Worm (Caenorhabditis elegans) whole organism, L2 larva: Measurements from ENCODE around the gene ser-4.
A peak's percentile ranks its signal among the peaks of the same experiment; 100 is the strongest.

Experiments
- C34F6.9 ChIP-seq: fragments of 150-350 bp; optimal IDR thresholded peaks from 2 replicates; lab custom pipeline; 2014; ENCODE audit warnings: missing biosample characterization, missing genetic modification characterization
- alr-1 ChIP-seq: fragments of 150-350 bp; optimal IDR thresholded peaks from 2 replicates; lab custom pipeline; 2014; ENCODE audit warnings: missing biosample characterization, missing genetic modification characterization
- ama-1 ChIP-seq: fragments of 150-350 bp; optimal IDR thresholded peaks from 2 replicates; lab custom pipeline; 2018; ENCODE audit warnings: inconsistent platforms
- ceh-16 ChIP-seq: fragments of 150-350 bp; optimal IDR thresholded peaks from 2 replicates; lab custom pipeline; 2014; ENCODE audit warnings: missing biosample characterization, missing genetic modification characterization
- crh-2 ChIP-seq: sonication (generic microtip); optimal IDR thresholded peaks from 2 replicates; lab custom pipeline; 2017; ENCODE audit warnings: missing biosample characterization, missing genetic modification characterization
- elt-1 ChIP-seq: fragments of 150-350 bp; optimal IDR thresholded peaks from 2 replicates; lab custom pipeline; 2014; ENCODE audit warnings: missing biosample characterization, missing genetic modification characterization
- elt-3 ChIP-seq: sonication (generic microtip); optimal IDR thresholded peaks from 2 replicates; lab custom pipeline; 2017; ENCODE audit warnings: missing biosample characterization, missing genetic modification characterization
- fos-1 ChIP-seq: fragments of 150-350 bp; optimal IDR thresholded peaks from 2 replicates; lab custom pipeline; 2014; ENCODE audit warnings: missing biosample characterization, missing genetic modification characterization
- lin-11 ChIP-seq: fragments of 150-350 bp; sonication (generic microtip); optimal IDR thresholded peaks from 2 replicates; lab custom pipeline; 2014; ENCODE audit warnings: missing biosample characterization, missing genetic modification characterization, inconsistent platforms, mixed read lengths
- lin-13 ChIP-seq: fragments of 150-350 bp; optimal IDR thresholded peaks from 2 replicates; lab custom pipeline; 2014; ENCODE audit warnings: missing biosample characterization, missing genetic modification reagents, missing genetic modification characterization
- lsy-2 ChIP-seq, 2 experiments: fragments of 150-350 bp in 1 of 2; sonication (generic microtip) in 1 of 2; optimal IDR thresholded peaks; 2 replicates each; lab custom pipeline; 2014 to 2017; ENCODE audit warnings: missing biosample characterization in 2 of 2, missing genetic modification characterization in 2 of 2
- mab-5 ChIP-seq: fragments of 150-350 bp; optimal IDR thresholded peaks from 2 replicates; lab custom pipeline; 2014; ENCODE audit warnings: missing biosample characterization, missing genetic modification characterization
- mbf-1 ChIP-seq: sonication (generic microtip); optimal IDR thresholded peaks from 2 replicates; lab custom pipeline; 2017; ENCODE audit warnings: missing biosample characterization, missing genetic modification characterization
- nhr-11 ChIP-seq: fragments of 150-350 bp; optimal IDR thresholded peaks from 2 replicates; lab custom pipeline; 2014; ENCODE audit warnings: missing biosample characterization, missing genetic modification characterization
- nhr-12 ChIP-seq: fragments of 150-350 bp; optimal IDR thresholded peaks from 2 replicates; lab custom pipeline; 2014; ENCODE audit warnings: missing biosample characterization, missing genetic modification characterization
- nhr-129 ChIP-seq: fragments of 150-350 bp; optimal IDR thresholded peaks from 2 replicates; lab custom pipeline; 2014; ENCODE audit warnings: missing biosample characterization, missing genetic modification characterization
- nhr-23 ChIP-seq: fragments of 150-350 bp; optimal IDR thresholded peaks from 2 replicates; lab custom pipeline; 2014; ENCODE audit warnings: missing biosample characterization, missing genetic modification reagents, missing genetic modification characterization
- nhr-237 ChIP-seq: fragments of 150-350 bp; optimal IDR thresholded peaks from 2 replicates; lab custom pipeline; 2014; ENCODE audit warnings: missing biosample characterization, missing genetic modification characterization
- nhr-25 ChIP-seq: fragments of 150-350 bp; sonication (generic microtip); optimal IDR thresholded peaks from 3 replicates; lab custom pipeline; 2014; ENCODE audit warnings: missing biosample characterization, missing genetic modification characterization
- nhr-6 ChIP-seq: fragments of 150-350 bp; optimal IDR thresholded peaks from 2 replicates; lab custom pipeline; 2014; ENCODE audit warnings: missing biosample characterization, missing genetic modification characterization
- nhr-77 ChIP-seq: fragments of 150-350 bp; optimal IDR thresholded peaks from 2 replicates; lab custom pipeline; 2014; ENCODE audit warnings: missing biosample characterization, missing genetic modification characterization
- peb-1 ChIP-seq: fragments of 150-350 bp; optimal IDR thresholded peaks from 2 replicates; lab custom pipeline; 2014; ENCODE audit warnings: missing biosample characterization, missing genetic modification characterization
- sem-4 ChIP-seq: fragments of 150-350 bp; optimal IDR thresholded peaks from 2 replicates; lab custom pipeline; 2014; ENCODE audit warnings: missing biosample characterization, missing genetic modification reagents, missing genetic modification characterization
- sma-3 ChIP-seq: sonication (generic microtip); optimal IDR thresholded peaks from 2 replicates; lab custom pipeline; 2016; ENCODE audit warnings: missing genetic modification reagents, missing genetic modification characterization, missing compliant biosample characterization
- sma-9 ChIP-seq, 2 experiments: fragments of 150-350 bp in 1 of 2; sonication (generic microtip) in 1 of 2; optimal IDR thresholded peaks; 2 replicates each; lab custom pipeline; 2014 to 2016; ENCODE audit warnings: missing genetic modification characterization in 2 of 2, mild to moderate bottlenecking in 1 of 2, missing biosample characterization in 1 of 2, missing compliant biosample characterization in 1 of 2, missing genetic modification reagents in 1 of 2, moderate library complexity in 1 of 2
- snpc-4 ChIP-seq: fragments of 150-350 bp; optimal IDR thresholded peaks from 2 replicates; lab custom pipeline; 2014; ENCODE audit warnings: missing biosample characterization, missing genetic modification characterization
- unc-39 ChIP-seq: fragments of 150-350 bp; optimal IDR thresholded peaks from 2 replicates; lab custom pipeline; 2014; ENCODE audit warnings: missing biosample characterization, missing genetic modification characterization
- unc-55 ChIP-seq: fragments of 150-350 bp; sonication (generic microtip); optimal IDR thresholded peaks from 3 replicates; lab custom pipeline; 2014; ENCODE audit warnings: missing biosample characterization, missing genetic modification reagents, missing genetic modification characterization
- zag-1 ChIP-seq: fragments of 150-350 bp; optimal IDR thresholded peaks from 2 replicates; lab custom pipeline; 2014; ENCODE audit warnings: missing biosample characterization, missing genetic modification characterization
- ztf-11 ChIP-seq: sonication (generic microtip); optimal IDR thresholded peaks from 2 replicates; lab custom pipeline; 2017; ENCODE audit warnings: missing biosample characterization, missing genetic modification characterization

The ser-4 gene

ce11 chrIII:1754842-1755241 is 21.9 kb upstream of the ser-4 start, which contains the start of gene Y46E12A.3:
Gene Y46E12A.3, minus strand, starts transcription at chrIII:1754942.
- TF ChIP-seq nhr-6 (tag; lab: Kevin White, UChicago) = no peak
- no peak for TF ChIP-seq mab-5 (tag; lab: Kevin White, UChicago)
- no peak for TF ChIP-seq snpc-4 (tag; lab: Kevin White, UChicago)
- no peak for TF ChIP-seq nhr-77
- TF ChIP-seq nhr-129 (tag; lab: Kevin White, UChicago) = no peak
- TF ChIP-seq ama-1 (lab: Kevin White, UChicago) = no peak
- TF ChIP-seq alr-1 (tag; lab: Kevin White, UChicago) = no peak
- no peak for TF ChIP-seq ztf-11 (tag; lab: Kevin White, UChicago)
- no peak for TF ChIP-seq nhr-11 (tag; lab: Kevin White, UChicago)
- no peak for TF ChIP-seq nhr-237 (tag; lab: Kevin White, UChicago)
- TF ChIP-seq unc-39 (tag; lab: Kevin White, UChicago) = no peak
- TF ChIP-seq nhr-12 (tag; lab: Kevin White, UChicago) = no peak
- TF ChIP-seq mbf-1 = no peak
- no peak for TF ChIP-seq sma-3 (GFP tag; lab: Kevin White, UChicago)
- TF ChIP-seq peb-1 (tag; lab: Kevin White, UChicago) = no peak
- no peak for TF ChIP-seq elt-3 (tag; lab: Kevin White, UChicago)

- TF ChIP-seq snpc-4 (tag; lab: Kevin White, UChicago) = no peak
- TF ChIP-seq zag-1 (tag; lab: Kevin White, UChicago) = peak; percentile 6
- TF ChIP-seq lin-13 (GFP tag; lab: Kevin White, UChicago) = no peak
- TF ChIP-seq, all 48 proteins: peak for 1
These were observed 12.7 kb upstream of the ser-4 start for ce11 chrIII:1745450-1746127.

ce11 chrIII:1744486-1744885 is 11.6 kb upstream of the ser-4 start:
- peak; percentile 11 for TF ChIP-seq sma-9 (GFP tag; optimal IDR thresholded peaks at IDR 0.05; lab: Kevin White, UChicago)
- TF ChIP-seq sma-9 (tag; optimal IDR thresholded peaks at IDR 0.05; lab: Kevin White, UChicago) = no peak
- TF ChIP-seq sma-3 (GFP tag; lab: Kevin White, UChicago) = no peak
- no peak for TF ChIP-seq lin-11 (tag; lab: Kevin White, UChicago)
- TF ChIP-seq elt-1 (tag; lab: Kevin White, UChicago) = no peak
- TF ChIP-seq ceh-16 (tag; lab: Kevin White, UChicago) = no peak
- no peak for TF ChIP-seq unc-39 (tag; lab: Kevin White, UChicago)

- peak in 1 of 2 experiments; percentile 3 for TF ChIP-seq lsy-2 (tag; optimal IDR thresholded peaks at IDR 0.05; lab: Kevin White, UChicago)
- peak; percentile 9 for TF ChIP-seq C34F6.9 (tag; lab: Kevin White, UChicago)
- TF ChIP-seq lin-11 (tag; lab: Kevin White, UChicago) = no peak
- TF ChIP-seq nhr-25 (tag; lab: Kevin White, UChicago) = no peak
- no peak for TF ChIP-seq fos-1
- no peak for TF ChIP-seq elt-1 (tag; lab: Kevin White, UChicago)
- TF ChIP-seq sma-9 (GFP tag; optimal IDR thresholded peaks at IDR 0.05; lab: Kevin White, UChicago) = peak; percentile 41
- TF ChIP-seq sma-9 (tag; optimal IDR thresholded peaks at IDR 0.05; lab: Kevin White, UChicago) = no peak
- TF ChIP-seq, all 48 proteins: peak for 3
These were observed 10.7 kb upstream of the ser-4 start for ce11 chrIII:1743488-1744020.

ce11 chrIII:1743081-1743480 is 10.2 kb upstream of the ser-4 start:
- TF ChIP-seq elt-1 (tag; lab: Kevin White, UChicago) (no peak), unc-55 (GFP tag; lab: Kevin White, UChicago) (peak; percentile 20)

ce11 chrIII:1733412-1733811 is 511 bp upstream of the ser-4 start:
- TF ChIP-seq nhr-23 (tag; lab: Kevin White, UChicago) (no peak), zag-1 (tag; lab: Kevin White, UChicago) (no peak), nhr-25 (tag; lab: Kevin White, UChicago) (no peak), crh-2 (tag; lab: Kevin White, UChicago) (no peak), sem-4 (tag; lab: Kevin White, UChicago) (no peak), sma-9 (GFP tag; optimal IDR thresholded peaks at IDR 0.05; lab: Kevin White, UChicago) (no peak), sma-9 (tag; optimal IDR thresholded peaks at IDR 0.05; lab: Kevin White, UChicago) (no peak), lsy-2 (tag; optimal IDR thresholded peaks at IDR 0.05; lab: Kevin White, UChicago) (no peak), nhr-12 (tag; lab: Kevin White, UChicago) (no peak), ceh-16 (tag; lab: Kevin White, UChicago) (no peak), elt-1 (tag; lab: Kevin White, UChicago) (no peak)
